Fruit fly (Drosophila melanogaster): ENCODE measurements around the gene shakB.

The shakB gene

DNA sequence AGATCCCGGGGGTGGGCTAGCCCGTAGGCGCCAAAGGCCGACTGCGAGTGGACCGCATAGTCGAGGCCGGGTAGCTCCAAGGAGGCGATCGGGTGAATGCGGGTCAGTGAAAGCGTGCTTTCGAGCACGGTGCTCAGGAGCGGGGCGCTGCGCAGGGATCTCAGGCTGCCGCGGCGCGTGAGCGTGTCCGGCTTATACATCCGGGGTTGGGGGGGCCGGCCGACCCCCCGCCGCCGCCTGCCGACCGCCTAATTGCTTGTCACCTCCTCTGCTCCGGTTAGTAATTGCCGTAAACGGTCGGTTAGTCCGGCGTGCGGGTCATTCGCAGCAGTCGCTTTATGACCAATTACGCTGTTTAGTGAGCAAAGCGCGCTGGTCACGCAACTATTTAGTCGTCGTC, 100.7 kb downstream of the shakB start:
- TF ChIP-seq pan (optimal IDR thresholded peaks at IDR 0.05) (no peak), CG8478 (optimal IDR thresholded peaks at IDR 0.05) (no peak), EcR (GFP tag; optimal IDR thresholded peaks at IDR 0.05) (no peak), Dll (optimal IDR thresholded peaks at IDR 0.05) (no peak), usp (GFP tag; optimal IDR thresholded peaks at IDR 0.05) (no peak), psq (optimal IDR thresholded peaks at IDR 0.05) (no peak)

DNA sequence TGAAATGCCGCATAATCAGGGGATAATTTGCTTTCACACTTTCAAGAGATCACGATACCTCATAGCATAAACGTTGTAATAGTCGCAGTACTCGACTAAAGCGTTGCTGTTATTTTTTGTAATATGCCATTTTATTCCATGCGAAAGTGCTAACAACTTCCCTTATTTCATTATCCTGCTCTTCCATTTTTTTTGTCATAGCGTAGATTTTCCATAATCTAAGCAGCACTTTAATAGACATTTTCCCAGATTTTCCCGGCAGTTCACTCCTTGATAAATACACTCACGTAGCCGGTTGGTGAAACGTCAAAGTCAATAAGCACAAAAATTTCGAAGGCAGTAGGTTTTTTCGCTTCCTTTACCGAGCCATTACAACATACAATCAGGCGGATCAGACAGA, 105.0 kb downstream of the shakB start, which contains the start of gene CG15450:
Gene CG15450, plus strand, starts transcription at position 301 of the 400 bp plus-strand sequence.
- TF ChIP-seq pan (optimal IDR thresholded peaks at IDR 0.05) = no peak
- TF ChIP-seq usp (GFP tag; optimal IDR thresholded peaks at IDR 0.05) = no peak
- TF ChIP-seq EcR (GFP tag; optimal IDR thresholded peaks at IDR 0.05) = no peak
- no peak for TF ChIP-seq Dll (optimal IDR thresholded peaks at IDR 0.05)
- TF ChIP-seq CG8478 (optimal IDR thresholded peaks at IDR 0.05) = no peak
- TF ChIP-seq psq (optimal IDR thresholded peaks at IDR 0.05) = no peak

DNA sequence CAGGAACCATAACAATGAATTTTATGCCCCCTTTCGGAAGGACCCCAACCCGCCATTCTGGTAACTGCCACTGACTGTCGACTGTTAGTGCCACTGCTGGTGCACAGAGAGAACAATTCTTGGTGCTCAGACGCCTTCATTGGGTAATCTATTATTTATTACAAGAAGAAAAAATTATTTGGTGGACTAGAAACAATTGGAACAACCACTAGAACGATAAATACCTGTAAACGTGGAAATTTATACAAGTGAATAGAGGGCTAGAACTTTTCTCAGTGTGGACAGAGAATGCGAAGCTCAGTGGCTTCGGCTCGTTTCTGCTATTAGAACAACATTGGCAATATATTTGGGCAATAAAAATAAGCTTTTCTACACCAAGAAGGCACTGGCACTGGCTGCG, 129.4 kb downstream of the shakB start:
- TF ChIP-seq usp (GFP tag; optimal IDR thresholded peaks at IDR 0.05) = no peak
- TF ChIP-seq EcR (GFP tag; optimal IDR thresholded peaks at IDR 0.05) = no peak

DNA sequence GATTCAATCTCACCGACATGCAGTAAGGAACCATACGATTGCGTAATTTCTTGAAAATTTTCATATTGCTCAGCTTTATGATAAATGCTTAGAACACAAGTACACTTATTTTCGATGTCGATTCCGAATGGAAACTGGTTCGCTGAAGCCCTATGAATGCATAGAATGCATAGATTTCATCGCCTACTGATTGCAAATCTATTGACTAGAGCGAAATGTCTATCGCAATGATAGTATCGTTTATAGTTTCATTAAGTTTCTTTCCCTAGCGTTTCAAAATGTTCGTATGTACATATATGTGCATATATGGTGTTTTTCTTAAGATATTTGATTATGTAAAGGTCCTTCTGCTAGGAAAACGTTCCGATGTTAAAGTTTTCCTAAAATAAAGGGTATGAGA, 145.7 kb downstream of the shakB start, which contains the start of gene CG32507:
Gene CG32507, minus strand, starts transcription at position 101 of the 400 bp plus-strand sequence.
- TF ChIP-seq pan (optimal IDR thresholded peaks at IDR 0.05) = no peak
- no peak for TF ChIP-seq EcR (GFP tag; optimal IDR thresholded peaks at IDR 0.05)
- TF ChIP-seq usp (GFP tag; optimal IDR thresholded peaks at IDR 0.05) = no peak
- TF ChIP-seq Dll (optimal IDR thresholded peaks at IDR 0.05) = no peak
- TF ChIP-seq psq (optimal IDR thresholded peaks at IDR 0.05) = no peak
- no peak for TF ChIP-seq CG8478 (optimal IDR thresholded peaks at IDR 0.05)

DNA sequence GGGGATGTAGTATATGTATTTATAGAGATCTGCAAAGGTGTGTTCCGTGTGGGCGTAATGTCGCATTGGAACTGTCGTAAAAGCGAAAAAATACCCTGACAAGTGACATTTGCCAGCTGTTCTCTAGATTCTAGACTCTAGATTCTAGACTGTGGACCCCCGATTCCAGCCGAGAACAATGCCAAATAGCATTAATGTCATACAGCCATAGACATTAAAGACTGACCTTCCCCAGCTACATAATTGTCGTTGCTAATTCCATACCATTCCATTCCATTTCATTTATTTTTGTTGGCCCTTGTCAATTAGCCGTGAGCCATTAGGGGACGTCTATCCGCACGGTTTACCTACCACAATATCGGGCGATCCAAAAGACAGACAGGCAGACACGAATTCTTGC, 150.6 kb downstream of the shakB start:
- TF ChIP-seq EcR (GFP tag; optimal IDR thresholded peaks at IDR 0.05) = no peak

- TF ChIP-seq usp (GFP tag; optimal IDR thresholded peaks at IDR 0.05) = no peak
- no peak for TF ChIP-seq CG8478 (optimal IDR thresholded peaks at IDR 0.05)
- TF ChIP-seq psq (optimal IDR thresholded peaks at IDR 0.05) = no peak
- no peak for TF ChIP-seq pan (optimal IDR thresholded peaks at IDR 0.05)
- no peak for TF ChIP-seq EcR (GFP tag; optimal IDR thresholded peaks at IDR 0.05)
- no peak for TF ChIP-seq Dll (optimal IDR thresholded peaks at IDR 0.05)
Observed at dm6 chrX:20760444-20760843, 166.4 kb downstream of the shakB start.

- TF ChIP-seq EcR (GFP tag; optimal IDR thresholded peaks at IDR 0.05) = no peak
- no peak for TF ChIP-seq Dll (optimal IDR thresholded peaks at IDR 0.05)
- no peak for TF ChIP-seq CG8478 (optimal IDR thresholded peaks at IDR 0.05)
- no peak for TF ChIP-seq usp (GFP tag; optimal IDR thresholded peaks at IDR 0.05)
- TF ChIP-seq psq (optimal IDR thresholded peaks at IDR 0.05) = no peak
- TF ChIP-seq pan (optimal IDR thresholded peaks at IDR 0.05) = no peak
Observed at dm6 chrX:20756938-20757337, 169.9 kb downstream of the shakB start.

dm6 chrX:20756447-20756846, 170.4 kb downstream of the shakB start:
- no peak for TF ChIP-seq EcR (GFP tag; optimal IDR thresholded peaks at IDR 0.05)
- no peak for TF ChIP-seq Dll (optimal IDR thresholded peaks at IDR 0.05)
- no peak for TF ChIP-seq usp (GFP tag; optimal IDR thresholded peaks at IDR 0.05)
- TF ChIP-seq pan (optimal IDR thresholded peaks at IDR 0.05) = no peak
- TF ChIP-seq CG8478 (optimal IDR thresholded peaks at IDR 0.05) = no peak
- no peak for TF ChIP-seq psq (optimal IDR thresholded peaks at IDR 0.05)

- TF ChIP-seq EcR (GFP tag; optimal IDR thresholded peaks at IDR 0.05) = no peak
- TF ChIP-seq pan (optimal IDR thresholded peaks at IDR 0.05) = no peak
- TF ChIP-seq CG8478 (optimal IDR thresholded peaks at IDR 0.05) = no peak
- TF ChIP-seq Dll (optimal IDR thresholded peaks at IDR 0.05) = no peak
- no peak for TF ChIP-seq usp (GFP tag; optimal IDR thresholded peaks at IDR 0.05)
- TF ChIP-seq psq (optimal IDR thresholded peaks at IDR 0.05) = no peak
Observed at dm6 chrX:20753124-20753523, 173.7 kb downstream of the shakB start.

DNA sequence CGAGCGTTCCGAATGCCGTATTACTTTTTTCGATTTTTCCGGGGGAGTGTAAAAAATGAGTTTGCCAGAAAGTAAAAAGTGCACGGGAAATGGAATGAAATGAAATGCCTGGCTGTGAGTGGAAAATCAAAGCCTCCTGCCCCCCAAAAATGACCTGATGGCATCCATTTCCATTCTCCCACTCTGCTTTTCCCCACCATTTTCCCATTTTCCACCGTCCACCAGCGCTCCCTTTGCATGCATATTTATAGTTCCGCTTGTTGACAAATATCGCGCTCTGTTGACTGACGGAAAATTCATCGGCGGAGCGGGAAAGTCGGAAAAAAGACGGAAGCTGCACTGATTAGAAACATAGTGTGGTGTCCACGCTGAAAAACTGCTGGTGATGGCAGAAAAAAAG, 181.0 kb downstream of the shakB start, which contains the start of gene CG15452:
Gene CG15452, minus strand, starts transcription at position 101 of the 400 bp plus-strand sequence.
- TF ChIP-seq psq (optimal IDR thresholded peaks at IDR 0.05) = no peak
- no peak for TF ChIP-seq EcR (GFP tag; optimal IDR thresholded peaks at IDR 0.05)
- no peak for TF ChIP-seq pan (optimal IDR thresholded peaks at IDR 0.05)
- no peak for TF ChIP-seq Dll (optimal IDR thresholded peaks at IDR 0.05)
- no peak for TF ChIP-seq usp (GFP tag; optimal IDR thresholded peaks at IDR 0.05)
- TF ChIP-seq CG8478 (optimal IDR thresholded peaks at IDR 0.05) = no peak

DNA sequence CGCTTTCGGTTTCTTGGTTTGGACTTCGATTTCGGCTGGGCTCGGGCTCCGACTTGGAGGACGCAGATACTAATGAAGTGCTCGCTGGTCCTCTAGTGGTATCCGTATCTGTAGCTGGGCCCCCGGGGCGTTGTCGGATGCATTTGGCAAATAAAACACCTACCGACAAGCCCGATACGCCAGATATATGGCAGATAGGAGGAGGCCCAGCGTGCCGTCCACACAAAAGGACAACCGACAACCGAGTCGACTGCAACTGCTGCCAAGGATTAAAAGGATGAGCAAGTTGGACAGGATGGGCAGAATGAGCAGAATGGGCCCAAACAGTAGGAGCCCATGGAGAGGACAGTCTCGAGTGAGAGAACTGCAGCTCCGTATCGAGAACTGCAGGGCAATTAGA, 187.3 kb downstream of the shakB start:
- TF ChIP-seq usp (GFP tag; optimal IDR thresholded peaks at IDR 0.05) (no peak), EcR (GFP tag; optimal IDR thresholded peaks at IDR 0.05) (no peak), CG8478 (optimal IDR thresholded peaks at IDR 0.05) (no peak), Dll (optimal IDR thresholded peaks at IDR 0.05) (no peak), psq (optimal IDR thresholded peaks at IDR 0.05) (no peak), pan (optimal IDR thresholded peaks at IDR 0.05) (no peak)

DNA sequence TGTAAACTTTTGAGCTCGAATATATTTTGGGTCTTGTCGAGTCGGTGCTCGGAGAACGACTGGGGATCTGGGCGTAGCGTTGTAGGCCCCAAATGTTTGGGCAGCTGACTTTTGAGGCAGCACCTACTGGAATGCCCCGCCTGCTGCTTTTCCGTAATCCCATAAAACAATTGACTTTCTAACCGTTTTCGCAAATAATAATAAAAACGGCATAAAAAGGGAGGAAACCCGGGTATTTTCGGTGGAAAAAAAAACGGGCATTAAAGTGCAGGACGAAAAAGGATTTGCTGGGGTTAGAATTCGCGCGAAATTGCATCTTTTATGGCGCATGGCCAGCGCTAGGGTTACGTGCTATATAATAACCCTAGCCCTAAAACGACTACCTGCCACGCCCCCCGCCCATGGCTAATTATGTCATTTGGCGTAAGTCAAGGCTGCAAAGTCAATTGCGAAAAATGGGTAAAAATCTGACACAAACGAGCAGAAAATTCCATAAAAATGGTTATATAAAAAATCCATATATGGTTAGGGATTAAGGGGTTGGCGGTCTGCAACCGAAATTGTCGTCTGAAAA, 190.9 kb downstream of the shakB start, which contains the start of gene CG1324:
Gene CG1324, minus strand, starts transcription at position 51 of the 574 bp plus-strand sequence.
- TF ChIP-seq CG8478 (optimal IDR thresholded peaks at IDR 0.05) = no peak
- TF ChIP-seq Dll (optimal IDR thresholded peaks at IDR 0.05) = no peak
- TF ChIP-seq pan (optimal IDR thresholded peaks at IDR 0.05) = no peak
- TF ChIP-seq EcR (GFP tag; optimal IDR thresholded peaks at IDR 0.05) = no peak
- no peak for TF ChIP-seq psq (optimal IDR thresholded peaks at IDR 0.05)
- TF ChIP-seq usp (GFP tag; optimal IDR thresholded peaks at IDR 0.05) = no peak

dm6 chrX:20731492-20731891, 195.4 kb downstream of the shakB start:
- no peak for TF ChIP-seq CG8478 (optimal IDR thresholded peaks at IDR 0.05)
- TF ChIP-seq pan (optimal IDR thresholded peaks at IDR 0.05) = no peak
- no peak for TF ChIP-seq EcR (GFP tag; optimal IDR thresholded peaks at IDR 0.05)
- no peak for TF ChIP-seq usp (GFP tag; optimal IDR thresholded peaks at IDR 0.05)
- no peak for TF ChIP-seq Dll (optimal IDR thresholded peaks at IDR 0.05)
- no peak for TF ChIP-seq psq (optimal IDR thresholded peaks at IDR 0.05)

Measured in whole organism.